Worm (Caenorhabditis elegans) whole organism, midembryonic: ENCODE data around the gene F15H10.12.

Experiments
- T22C8.4 ChIP-seq: fragments of 200-800 bp; sonication (Bioruptor generic); IDR thresholded peaks from 2 replicates; pipeline ENCODE4 v1.3.6; 2022; ENCODE audit warnings: missing genetic modification characterization, missing compliant biosample characterization
- cog-1 ChIP-seq: sonication (generic microtip); optimal IDR thresholded peaks from 2 replicates; lab custom pipeline; 2016; ENCODE audit warnings: missing genetic modification characterization, missing compliant biosample characterization
- flt-1 ChIP-seq: fragments of 200-800 bp; sonication (Bioruptor generic); IDR thresholded peaks from 2 replicates; pipeline ENCODE4 v1.3.6; 2022; ENCODE audit warnings: missing genetic modification characterization, missing compliant biosample characterization
- klf-2 ChIP-seq: fragments of 200-800 bp; sonication (Bioruptor generic); conservative IDR thresholded peaks from 2 replicates; pipeline ENCODE4 v1.3.6; 2022; ENCODE audit warnings: missing genetic modification reagents, missing genetic modification characterization, missing compliant biosample characterization
- med-1 ChIP-seq: sonication (generic microtip); optimal IDR thresholded peaks from 2 replicates; lab custom pipeline; 2017; ENCODE audit warnings: missing genetic modification characterization, mild to moderate bottlenecking, missing compliant biosample characterization, antibody characterized with exemption, missing genetic modification reagents; ENCODE audit not compliant: insufficient read depth
- ref-1 ChIP-seq: fragments of 200-800 bp; sonication (Bioruptor generic); conservative IDR thresholded peaks from 2 replicates; pipeline ENCODE4 v1.3.6; 2022; ENCODE audit warnings: missing genetic modification reagents, missing genetic modification characterization, missing compliant biosample characterization
- tab-1 ChIP-seq: fragments of 200-800 bp; sonication (Bioruptor generic); IDR thresholded peaks from 2 replicates; pipeline ENCODE4 v1.3.6; 2022; ENCODE audit warnings: missing genetic modification characterization, missing compliant biosample characterization
- ztf-23 ChIP-seq: fragments of 200-800 bp; sonication (Bioruptor generic); IDR thresholded peaks from 2 replicates; pipeline ENCODE4 v1.3.6; 2022; ENCODE audit warnings: missing genetic modification reagents, missing genetic modification characterization, missing compliant biosample characterization
- ztf-29 ChIP-seq: fragments of 200-800 bp; sonication (Bioruptor generic); IDR thresholded peaks from 2 replicates; pipeline ENCODE4 v1.3.6; 2022; ENCODE audit warnings: missing genetic modification reagents, missing genetic modification characterization, missing compliant biosample characterization

Gene F15H10.12

ce11 chrV:10387412-10387811, 22.5 kb downstream of the F15H10.12 start:
- TF ChIP-seq klf-2 (GFP tag; lab: Robert Waterston, UW) (no peak), T22C8.4 (GFP tag; lab: Robert Waterston, UW) (no peak), flt-1 (no peak), tab-1 (GFP tag; lab: Robert Waterston, UW) (no peak), cog-1 (tag; lab: Kevin White, UChicago) (no peak), ref-1 (GFP tag; lab: Robert Waterston, UW) (no peak), med-1 (GFP tag; lab: Kevin White, UChicago) (no peak), ztf-29 (GFP tag; lab: Robert Waterston, UW) (no peak), ztf-23 (GFP tag; lab: Robert Waterston, UW) (no peak)

ce11 chrV:10383950-10384349, 25.9 kb downstream of the F15H10.12 start, which contains the start of gene spe-10:
Gene spe-10, plus strand, starts transcription at chrV:10384250.
- no peak for TF ChIP-seq cog-1 (tag; lab: Kevin White, UChicago)
- no peak for TF ChIP-seq ztf-23 (GFP tag; lab: Robert Waterston, UW)
- TF ChIP-seq ref-1 (GFP tag; lab: Robert Waterston, UW) = no peak
- no peak for TF ChIP-seq med-1 (GFP tag; lab: Kevin White, UChicago)
- no peak for TF ChIP-seq flt-1
- no peak for TF ChIP-seq T22C8.4 (GFP tag; lab: Robert Waterston, UW)

ce11 chrV:10382142-10382541, 27.7 kb downstream of the F15H10.12 start, which contains the start of gene pqn-2:
Gene pqn-2, plus strand, starts transcription at chrV:10382442.
- TF ChIP-seq cog-1 (tag; lab: Kevin White, UChicago) (no peak), tab-1 (GFP tag; lab: Robert Waterston, UW) (no peak), klf-2 (GFP tag; lab: Robert Waterston, UW) (no peak), T22C8.4 (GFP tag; lab: Robert Waterston, UW) (no peak), med-1 (GFP tag; lab: Kevin White, UChicago) (no peak), ztf-23 (GFP tag; lab: Robert Waterston, UW) (no peak), ztf-29 (GFP tag; lab: Robert Waterston, UW) (no peak), flt-1 (no peak), ref-1 (GFP tag; lab: Robert Waterston, UW) (no peak)

ce11 chrV:10381726-10382125, 28.2 kb downstream of the F15H10.12 start, which contains the start of gene abu-1:
Gene abu-1, minus strand, starts transcription at chrV:10381826.
- TF ChIP-seq klf-2 (GFP tag; lab: Robert Waterston, UW) = no peak
- TF ChIP-seq T22C8.4 (GFP tag; lab: Robert Waterston, UW) = no peak
- TF ChIP-seq ztf-29 (GFP tag; lab: Robert Waterston, UW) = no peak
- TF ChIP-seq tab-1 (GFP tag; lab: Robert Waterston, UW) = no peak
- no peak for TF ChIP-seq ztf-23 (GFP tag; lab: Robert Waterston, UW)
- no peak for TF ChIP-seq cog-1 (tag; lab: Kevin White, UChicago)
- TF ChIP-seq flt-1 = no peak

ce11 chrV:10379761-10380160, 30.1 kb downstream of the F15H10.12 start:
- TF ChIP-seq T22C8.4 (GFP tag; lab: Robert Waterston, UW) = no peak

ce11 chrV:10379293-10379692, 30.6 kb downstream of the F15H10.12 start, which contains the start of gene AC3.12:
Gene AC3.12, minus strand, starts transcription at chrV:10379393.
- TF ChIP-seq T22C8.4 (GFP tag; lab: Robert Waterston, UW) (no peak), ztf-29 (GFP tag; lab: Robert Waterston, UW) (no peak), tab-1 (GFP tag; lab: Robert Waterston, UW) (no peak), med-1 (GFP tag; lab: Kevin White, UChicago) (no peak), klf-2 (GFP tag; lab: Robert Waterston, UW) (no peak), flt-1 (no peak), ref-1 (GFP tag; lab: Robert Waterston, UW) (no peak), cog-1 (tag; lab: Kevin White, UChicago) (no peak), ztf-23 (GFP tag; lab: Robert Waterston, UW) (no peak)

- no peak for TF ChIP-seq ztf-23 (GFP tag; lab: Robert Waterston, UW)
- TF ChIP-seq T22C8.4 (GFP tag; lab: Robert Waterston, UW) = no peak
- no peak for TF ChIP-seq tab-1 (GFP tag; lab: Robert Waterston, UW)
- TF ChIP-seq med-1 (GFP tag; lab: Kevin White, UChicago) = no peak
- TF ChIP-seq ztf-29 (GFP tag; lab: Robert Waterston, UW) = no peak
- TF ChIP-seq klf-2 (GFP tag; lab: Robert Waterston, UW) = no peak
- TF ChIP-seq ref-1 (GFP tag; lab: Robert Waterston, UW) = no peak
- TF ChIP-seq flt-1 = no peak
- TF ChIP-seq cog-1 (tag; lab: Kevin White, UChicago) = no peak
These were observed 37.9 kb downstream of the F15H10.12 start, which contains the start of gene ugt-49 for ce11 chrV:10371951-10372350. Gene ugt-49, plus strand, starts transcription at chrV:10372321.

ce11 chrV:10371177-10371576, 38.7 kb downstream of the F15H10.12 start:
- no peak for TF ChIP-seq ref-1 (GFP tag; lab: Robert Waterston, UW)
- TF ChIP-seq cog-1 (tag; lab: Kevin White, UChicago) = no peak
- TF ChIP-seq klf-2 (GFP tag; lab: Robert Waterston, UW) = no peak
- TF ChIP-seq med-1 (GFP tag; lab: Kevin White, UChicago) = no peak
- no peak for TF ChIP-seq ztf-29 (GFP tag; lab: Robert Waterston, UW)
- TF ChIP-seq T22C8.4 (GFP tag; lab: Robert Waterston, UW) = no peak
- TF ChIP-seq flt-1 = no peak
- no peak for TF ChIP-seq ztf-23 (GFP tag; lab: Robert Waterston, UW)
- no peak for TF ChIP-seq tab-1 (GFP tag; lab: Robert Waterston, UW)

ce11 chrV:10368256-10368655, 41.6 kb downstream of the F15H10.12 start, which contains the start of gene sri-20:
Gene sri-20, plus strand, starts transcription at chrV:10368556.
- TF ChIP-seq tab-1 (GFP tag; lab: Robert Waterston, UW) = no peak
- no peak for TF ChIP-seq med-1 (GFP tag; lab: Kevin White, UChicago)
- no peak for TF ChIP-seq ztf-29 (GFP tag; lab: Robert Waterston, UW)
- no peak for TF ChIP-seq flt-1
- TF ChIP-seq T22C8.4 (GFP tag; lab: Robert Waterston, UW) = no peak
- no peak for TF ChIP-seq ref-1 (GFP tag; lab: Robert Waterston, UW)
- no peak for TF ChIP-seq klf-2 (GFP tag; lab: Robert Waterston, UW)
- TF ChIP-seq ztf-23 (GFP tag; lab: Robert Waterston, UW) = no peak
- no peak for TF ChIP-seq cog-1 (tag; lab: Kevin White, UChicago)
